Worm (Caenorhabditis elegans): ENCODE results near the gene F36A4.4.

Gene F36A4.4

DNA sequence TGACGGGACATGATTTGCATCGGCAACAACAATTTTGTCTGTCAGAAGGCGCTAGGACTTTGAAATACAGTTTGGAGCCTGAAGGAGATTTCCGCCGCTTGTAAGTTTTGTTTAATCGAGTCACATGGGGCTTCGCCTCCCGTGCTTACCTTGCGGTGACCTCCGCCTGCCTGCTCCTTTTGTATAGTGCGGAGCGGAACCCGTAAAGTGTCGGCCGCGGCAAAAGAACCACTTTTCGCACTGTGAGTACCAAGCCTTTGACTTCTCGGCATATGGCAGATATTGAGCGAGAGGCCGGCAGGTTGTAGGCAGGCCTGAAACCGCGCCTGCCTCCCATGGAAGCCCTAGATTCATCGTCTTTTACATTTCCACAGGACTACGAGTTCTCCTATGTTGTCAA is 1.5 kb upstream of the F36A4.4 start:
- TF ChIP-seq ztf-11 (tag; optimal IDR thresholded peaks at IDR 0.05) (no peak), nhr-85 (tag) (peak; percentile 37), skn-1 (tag; optimal IDR thresholded peaks at IDR 0.05) (no peak), fkh-10 (GFP tag; optimal IDR thresholded peaks at IDR 0.05) (no peak), C16A3.4 (tag; optimal IDR thresholded peaks at IDR 0.05) (no peak), isw-1 (GFP tag; IDR thresholded peaks at IDR 0.05) (no peak), unc-98 (GFP tag; IDR thresholded peaks at IDR 0.05) (no peak), zag-1 (tag; optimal IDR thresholded peaks at IDR 0.05) (no peak), xbp-1 (tag; optimal IDR thresholded peaks at IDR 0.05) (no peak), snpc-4 (tag; optimal IDR thresholded peaks at IDR 0.05) (peak; percentile 63)

ce11 chrIV:4269308-4269707 is 1.9 kb downstream of the F36A4.4 start, which contains the start of gene F36A4.3:
F36A4.3 (plus strand) TSS chrIV:4269608.
- no peak for TF ChIP-seq C16A3.4 (tag; optimal IDR thresholded peaks at IDR 0.05)
- TF ChIP-seq elt-2 (tag; optimal IDR thresholded peaks at IDR 0.05) = no peak
- no peak for TF ChIP-seq ceh-88 (GFP tag; IDR thresholded peaks at IDR 0.05)

DNA sequence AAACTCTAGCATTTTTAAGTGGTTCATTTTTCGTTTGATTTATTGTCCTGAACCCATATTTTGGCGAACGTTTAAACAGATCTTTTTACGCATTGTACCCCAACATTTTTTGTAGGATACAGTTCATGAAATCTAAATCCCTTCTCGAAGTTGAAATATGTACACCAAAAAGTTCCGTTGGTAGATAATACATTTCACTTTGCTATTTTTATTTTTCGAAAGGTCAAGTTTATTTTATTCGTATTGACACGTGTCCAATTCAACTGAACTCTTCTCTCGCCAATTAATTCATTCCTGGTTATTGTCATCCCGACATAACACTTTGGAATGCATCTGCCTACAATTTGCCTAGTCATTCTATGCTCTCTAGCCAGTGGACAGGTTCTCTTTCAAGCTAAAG is 3.5 kb downstream of the F36A4.4 start, which contains the start of gene F36A4.2:
TSS of gene F36A4.2 (plus strand) at position 301 of the 400 bp plus-strand sequence.
- TF ChIP-seq Y116A8C.19 (tag; optimal IDR thresholded peaks at IDR 0.05; ENCODE audit: borderline replicate concordance) (no peak), mdl-1 (tag; optimal IDR thresholded peaks at IDR 0.05) (no peak), nhr-20 (tag; optimal IDR thresholded peaks at IDR 0.05) (no peak), elt-3 (tag; optimal IDR thresholded peaks at IDR 0.05) (no peak), unc-98 (GFP tag; IDR thresholded peaks at IDR 0.05) (no peak), hpl-2 (GFP tag; optimal IDR thresholded peaks at IDR 0.05) (no peak), lin-39 (tag; optimal IDR thresholded peaks at IDR 0.05) (no peak), sup-37 (GFP tag; optimal IDR thresholded peaks at IDR 0.05) (no peak), dpl-1 (GFP tag; optimal IDR thresholded peaks at IDR 0.05) (no peak), lin-13 (GFP tag; optimal IDR thresholded peaks at IDR 0.05) (no peak), unc-86 (tag; optimal IDR thresholded peaks at IDR 0.05) (no peak), ceh-82 (tag; optimal IDR thresholded peaks at IDR 0.05) (no peak), ceh-88 (GFP tag; IDR thresholded peaks at IDR 0.05) (no peak)

DNA sequence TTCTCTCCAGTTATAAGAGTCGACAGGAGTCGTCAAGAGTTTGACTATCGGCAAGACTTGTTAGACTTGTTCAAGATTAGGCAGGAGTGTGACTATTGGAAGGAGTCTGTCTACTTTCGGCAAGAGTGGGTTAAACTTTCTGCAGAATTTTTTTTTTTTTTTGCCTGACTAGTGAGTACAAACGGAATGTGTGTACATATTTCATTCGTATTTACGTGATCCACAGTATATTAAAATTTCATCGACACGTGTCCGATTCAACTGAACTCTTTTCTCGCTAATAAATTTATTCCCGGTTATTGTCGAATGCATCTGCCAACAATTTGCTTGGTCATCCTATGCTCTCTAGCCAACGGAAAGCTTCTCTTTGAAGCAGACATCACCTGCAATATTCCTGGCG is 4.7 kb downstream of the F36A4.4 start, which contains the start of gene F36A4.1:
TSS of gene F36A4.1 (plus strand) at position 301 of the 400 bp plus-strand sequence.
- TF ChIP-seq nhr-71 (tag; optimal IDR thresholded peaks at IDR 0.05) (no peak), nhr-85 (tag) (peak; percentile 31), swsn-7 (tag; optimal IDR thresholded peaks at IDR 0.05) (no peak), nhr-28 (tag; optimal IDR thresholded peaks at IDR 0.05) (no peak)

- peak; percentile 67 for TF ChIP-seq rnt-1 (tag; optimal IDR thresholded peaks at IDR 0.05)
- TF ChIP-seq dpl-1 (GFP tag; optimal IDR thresholded peaks at IDR 0.05) = peak in 2 of 3 experiments; percentile 23 to 24
- TF ChIP-seq fkh-10 (GFP tag; optimal IDR thresholded peaks at IDR 0.05) = no peak
- no peak for TF ChIP-seq tbx-2 (tag; optimal IDR thresholded peaks at IDR 0.05)
- peak; percentile 44 for TF ChIP-seq swsn-7 (tag; optimal IDR thresholded peaks at IDR 0.05)
- no peak for TF ChIP-seq pqm-1 (tag; optimal IDR thresholded peaks at IDR 0.05)
- TF ChIP-seq nhr-20 (tag; optimal IDR thresholded peaks at IDR 0.05) = peak; percentile 52
- no peak for TF ChIP-seq ceh-88 (GFP tag; IDR thresholded peaks at IDR 0.05)
- no peak for TF ChIP-seq hlh-17 (GFP tag; optimal IDR thresholded peaks at IDR 0.05; ENCODE audit: borderline replicate concordance)
- peak; percentile 74 for TF ChIP-seq nhr-85 (tag)
- peak; percentile 31 to 45 for TF ChIP-seq lsy-2 (tag; optimal IDR thresholded peaks at IDR 0.05)
- TF ChIP-seq elt-2 (tag; optimal IDR thresholded peaks at IDR 0.05) = no peak
- TF ChIP-seq efl-1 (optimal IDR thresholded peaks at IDR 0.05) = peak; percentile 45 to 50
- TF ChIP-seq efl-1 (GFP tag; optimal IDR thresholded peaks at IDR 0.05 in 1 of 2) = peak; percentile 33 to 93
- TF ChIP-seq zip-4 (GFP tag; optimal IDR thresholded peaks at IDR 0.05) = no peak
- TF ChIP-seq unc-86 (tag; optimal IDR thresholded peaks at IDR 0.05) = peak; percentile 8
- TF ChIP-seq ceh-82 (tag; optimal IDR thresholded peaks at IDR 0.05) = peak in 2 of 3 experiments; percentile 20 to 21
- no peak for TF ChIP-seq mef-2 (tag; optimal IDR thresholded peaks at IDR 0.05)
- peak; percentile 18 to 23 for TF ChIP-seq lin-35 (GFP tag; optimal IDR thresholded peaks at IDR 0.05)
- TF ChIP-seq F16B12.6 (tag; optimal IDR thresholded peaks at IDR 0.05) = peak; percentile 19
- TF ChIP-seq nhr-71 (tag; optimal IDR thresholded peaks at IDR 0.05) = no peak
- no peak for TF ChIP-seq alr-1 (tag; optimal IDR thresholded peaks at IDR 0.05; ENCODE audit: borderline replicate concordance)
- TF ChIP-seq pax-3 (tag; optimal IDR thresholded peaks at IDR 0.05) = no peak
- peak; percentile 27 for TF ChIP-seq xbp-1 (tag; optimal IDR thresholded peaks at IDR 0.05)
- no peak for TF ChIP-seq efl-3 (GFP tag; optimal IDR thresholded peaks at IDR 0.05)
- no peak for TF ChIP-seq unc-62 (GFP tag; optimal IDR thresholded peaks at IDR 0.05)
- TF ChIP-seq skn-1 (tag; optimal IDR thresholded peaks at IDR 0.05) = no peak
- TF ChIP-seq C16A3.4 (tag; optimal IDR thresholded peaks at IDR 0.05) = no peak
- TF ChIP-seq nhr-237 (tag; optimal IDR thresholded peaks at IDR 0.05) = no peak
- peak; percentile 8 for TF ChIP-seq blmp-1 (tag; optimal IDR thresholded peaks at IDR 0.05)
Observed at ce11 chrIV:4277694-4278093, 10.3 kb downstream of the F36A4.4 start, which contains the start of gene nhr-78. nhr-78 (minus strand) TSS chrIV:4277875.

All from whole organism, L1 larva.